Fruit fly (Drosophila melanogaster) whole organism, adult: Measurements from ENCODE around the gene CG31999.

Source experiments
- CG11617 ChIP-seq: fragments of 200-800 bp; sonication (Bioruptor generic); optimal IDR thresholded peaks from 2 replicates; lab custom pipeline; 2017; ENCODE audit warnings: mild to moderate bottlenecking, missing biosample characterization, missing genetic modification reagents, missing genetic modification characterization
- CG1620 ChIP-seq: fragments of 200-800 bp; sonication (Bioruptor generic); optimal IDR thresholded peaks from 2 replicates; lab custom pipeline; 2016; ENCODE audit warnings: missing biosample characterization, missing genetic modification characterization
- CG7101 ChIP-seq: fragments of 200-800 bp; sonication (Bioruptor generic); optimal IDR thresholded peaks from 2 replicates; lab custom pipeline; 2018; ENCODE audit warnings: missing biosample characterization, mild to moderate bottlenecking, missing genetic modification characterization, moderate library complexity
- Clk ChIP-seq: fragments of 200-800 bp; sonication (Bioruptor generic); optimal IDR thresholded peaks from 2 replicates; lab custom pipeline; 2017; ENCODE audit warnings: missing biosample characterization, missing genetic modification characterization
- Crg-1 ChIP-seq: fragments of 200-800 bp; sonication (Bioruptor generic); optimal IDR thresholded peaks from 2 replicates; lab custom pipeline; 2016; ENCODE audit warnings: missing biosample characterization, missing genetic modification characterization
- Hr96 ChIP-seq: fragments of 200-800 bp; sonication (Bioruptor generic); optimal IDR thresholded peaks from 2 replicates; lab custom pipeline; 2016; ENCODE audit warnings: missing biosample characterization, missing genetic modification characterization
- bab1 ChIP-seq: fragments of 200-800 bp; sonication (Bioruptor generic); optimal IDR thresholded peaks from 3 replicates; lab custom pipeline; 2019; ENCODE audit warnings: missing biosample characterization, mild to moderate bottlenecking, missing genetic modification characterization, moderate library complexity
- kay ChIP-seq: fragments of 200-800 bp; sonication (Bioruptor generic); peaks from one replicate; lab custom pipeline; 2016; ENCODE audit warnings: missing biosample characterization, missing genetic modification characterization, borderline replicate concordance
- pad ChIP-seq: fragments of 200-800 bp; sonication (Bioruptor generic); optimal IDR thresholded peaks from 3 replicates; lab custom pipeline; 2017; ENCODE audit warnings: missing biosample characterization, missing genetic modification characterization, mild to moderate bottlenecking, moderate library complexity, missing genetic modification reagents
- toe ChIP-seq: fragments of 200-800 bp; sonication (Bioruptor generic); optimal IDR thresholded peaks from 2 replicates; lab custom pipeline; 2016; ENCODE audit warnings: missing biosample characterization, missing genetic modification characterization

dm6 chr4:254697-255096 lies 27.1 kb upstream of the CG31999 start, which contains the start of gene RhoGAP102A:
- TF ChIP-seq CG11617 (GFP tag; lab: Kevin White, UChicago), result no peak
- TF ChIP-seq toe (GFP tag; lab: Kevin White, UChicago), result no peak
- no peak for TF ChIP-seq Crg-1
- TF ChIP-seq bab1 (GFP tag; lab: Kevin White, UChicago), result no peak
- TF ChIP-seq Hr96 (GFP tag; lab: Kevin White, UChicago), result no peak
- no peak for TF ChIP-seq CG7101 (tag; lab: Kevin White, UChicago)
- TF ChIP-seq pad (GFP tag; lab: Kevin White, UChicago), result no peak
- no peak for TF ChIP-seq CG1620 (GFP tag; lab: Kevin White, UChicago)
- no peak for TF ChIP-seq Clk (GFP tag; lab: Kevin White, UChicago)
- no peak for TF ChIP-seq kay (GFP tag; lab: Kevin White, UChicago)
